Fruit fly (Drosophila melanogaster): Measurements from ENCODE around the gene CG42699.

The CG42699 gene

DNA sequence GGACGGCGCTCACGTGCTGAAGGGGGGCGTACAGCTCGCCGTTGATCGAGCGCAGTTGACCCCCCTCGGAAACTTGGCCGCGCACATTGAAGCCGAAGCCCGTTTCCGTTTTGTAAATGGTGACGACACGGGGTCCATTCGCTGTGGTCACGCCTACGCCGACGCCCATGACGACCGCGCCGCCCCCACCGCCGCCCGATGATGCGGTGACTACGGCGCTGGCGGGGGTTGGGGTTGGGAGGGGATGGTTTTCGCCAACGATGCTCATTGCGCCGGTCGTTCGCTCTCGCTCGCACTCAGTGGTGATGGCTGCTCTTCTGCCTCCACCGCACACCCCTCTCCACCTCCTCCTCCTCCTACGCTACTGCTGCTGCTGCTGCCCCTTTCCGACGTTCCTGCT, 27.2 kb upstream of the CG42699 start (continued):
- TF ChIP-seq CG6163 (GFP tag; IDR thresholded peaks at IDR 0.05): peak; percentile 66
- TF ChIP-seq CG1621 (tag; optimal IDR thresholded peaks at IDR 0.05): peak; percentile 36
- no peak for TF ChIP-seq CG4318 (GFP tag; optimal IDR thresholded peaks at IDR 0.05)
- TF ChIP-seq acj6 (GFP tag; optimal IDR thresholded peaks at IDR 0.05): peak; percentile 11
- TF ChIP-seq svp (GFP tag): no peak
- peak; percentile 34 for TF ChIP-seq CG32006 (GFP tag; optimal IDR thresholded peaks at IDR 0.05)
- no peak for TF ChIP-seq Blimp-1 (GFP tag; optimal IDR thresholded peaks at IDR 0.05)
- no peak for TF ChIP-seq CG8632 (GFP tag; optimal IDR thresholded peaks at IDR 0.05)
- TF ChIP-seq fkh (GFP tag; optimal IDR thresholded peaks at IDR 0.05): no peak
- TF ChIP-seq eg (GFP tag; IDR thresholded peaks at IDR 0.05): peak; percentile 78
- TF ChIP-seq Eip78C (GFP tag): no peak
- TF ChIP-seq vri (GFP tag; optimal IDR thresholded peaks at IDR 0.05): no peak
- TF ChIP-seq CG3919 (GFP tag; optimal IDR thresholded peaks at IDR 0.05): peak; percentile 33
- no peak for TF ChIP-seq ss (GFP tag; optimal IDR thresholded peaks at IDR 0.05)
- 0 out of 2 replicates have a peak, but pooled peaks have one; percentile 31 for TF ChIP-seq CG15336 (GFP tag; IDR thresholded peaks at IDR 0.05)
- TF ChIP-seq pdm3 (GFP tag; optimal IDR thresholded peaks at IDR 0.05): peak; percentile 11
- peak; percentile 1 for TF ChIP-seq Eip75B (GFP tag; optimal IDR thresholded peaks at IDR 0.05)
- TF ChIP-seq CG11294 (GFP tag; IDR thresholded peaks at IDR 0.05): no peak
- no peak for TF ChIP-seq Lpt (GFP tag; optimal IDR thresholded peaks at IDR 0.05)
- TF ChIP-seq CG31627 (GFP tag; optimal IDR thresholded peaks at IDR 0.05): peak; percentile 45
- TF ChIP-seq Sox14 (GFP tag; optimal IDR thresholded peaks at IDR 0.05): peak; percentile 2
- TF ChIP-seq CG10631 (GFP tag; optimal IDR thresholded peaks at IDR 0.05): peak; percentile 29
- no peak for TF ChIP-seq Hr38 (GFP tag; optimal IDR thresholded peaks at IDR 0.05)
- peak; percentile 24 for TF ChIP-seq Ets96B (tag; optimal IDR thresholded peaks at IDR 0.05)
- peak; percentile 12 for TF ChIP-seq CG9139 (GFP tag; optimal IDR thresholded peaks at IDR 0.05)
- no peak for TF ChIP-seq CG11762 (GFP tag; optimal IDR thresholded peaks at IDR 0.05; ENCODE audit: insufficient read depth)
- no peak for TF ChIP-seq fd85E (GFP tag; optimal IDR thresholded peaks at IDR 0.05)
- no peak for TF ChIP-seq Eip93F (GFP tag; optimal IDR thresholded peaks at IDR 0.05)
- TF ChIP-seq Sox15 (GFP tag; optimal IDR thresholded peaks at IDR 0.05): peak; percentile 4
- TF ChIP-seq fd59A (GFP tag; optimal IDR thresholded peaks at IDR 0.05): no peak
- TF ChIP-seq esn (GFP tag; optimal IDR thresholded peaks at IDR 0.05): no peak
- no peak for TF ChIP-seq CG34406 (GFP tag; optimal IDR thresholded peaks at IDR 0.05)

DNA sequence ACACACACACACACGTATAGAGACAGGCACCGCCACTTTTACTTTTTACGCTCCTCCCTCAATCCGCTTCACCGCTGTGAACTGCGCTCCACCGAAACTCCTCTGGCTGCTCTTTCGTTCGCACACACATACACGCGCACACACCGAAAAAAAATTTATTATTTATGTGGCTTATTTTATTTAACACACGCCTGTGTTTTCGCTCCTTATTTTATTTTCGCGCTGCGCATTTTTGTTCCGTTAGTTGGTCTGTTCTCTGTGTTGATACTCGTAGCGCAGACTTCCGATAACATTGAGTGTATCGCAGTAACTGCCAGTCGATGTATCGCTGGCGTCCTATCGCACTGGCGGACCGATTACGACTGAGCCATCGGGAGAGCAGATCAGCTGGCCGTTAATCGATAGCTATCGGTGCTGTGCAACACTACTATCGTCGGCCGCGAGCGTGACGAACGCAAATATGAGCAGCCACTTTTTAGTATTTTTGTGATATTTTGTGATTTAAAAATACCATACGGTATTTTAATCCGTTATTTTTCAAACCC, 26.6 kb upstream of the CG42699 start, which contains the start of gene Snx27:
TSS of gene Snx27 (minus strand) at position 356 of the 545 bp plus-strand sequence.
- TF ChIP-seq CG15336 (GFP tag; IDR thresholded peaks at IDR 0.05): no peak; the same call in 1 of the 2 replicates
- no peak for TF ChIP-seq CG1621 (tag; optimal IDR thresholded peaks at IDR 0.05)
- TF ChIP-seq Ets21C (GFP tag; optimal IDR thresholded peaks at IDR 0.05): peak; percentile 20
- 0 out of 2 replicates have a peak, but pooled peaks have one; percentile 14 for TF ChIP-seq Gug (GFP tag; IDR thresholded peaks at IDR 0.05)
- no peak for TF ChIP-seq CG4318 (GFP tag; optimal IDR thresholded peaks at IDR 0.05)
- peak; percentile 10 for TF ChIP-seq dsx (GFP tag; optimal IDR thresholded peaks at IDR 0.05; ENCODE audit: poor library complexity, severe bottlenecking)
- TF ChIP-seq CG34406 (GFP tag; optimal IDR thresholded peaks at IDR 0.05): peak; percentile 4
- no peak for TF ChIP-seq fd59A (GFP tag; optimal IDR thresholded peaks at IDR 0.05)
- peak; percentile 67 for TF ChIP-seq svp (GFP tag)
- TF ChIP-seq Sox14 (GFP tag; optimal IDR thresholded peaks at IDR 0.05): peak; percentile 9
- peak; percentile 11 for TF ChIP-seq pdm3 (GFP tag; optimal IDR thresholded peaks at IDR 0.05)
- TF ChIP-seq acj6 (GFP tag; optimal IDR thresholded peaks at IDR 0.05): no peak
- TF ChIP-seq Eip75B (GFP tag; optimal IDR thresholded peaks at IDR 0.05): peak; percentile 12
- peak; percentile 56 for TF ChIP-seq CG16779 (tag; optimal IDR thresholded peaks at IDR 0.05)
- peak; percentile 32; the same call in 1 of the 3 replicates for TF ChIP-seq CG6163 (GFP tag; IDR thresholded peaks at IDR 0.05)
- TF ChIP-seq net (GFP tag; optimal IDR thresholded peaks at IDR 0.05): no peak
- peak; percentile 63 for TF ChIP-seq CG6854 (GFP tag; optimal IDR thresholded peaks at IDR 0.05)
- TF ChIP-seq vri (GFP tag; optimal IDR thresholded peaks at IDR 0.05): peak; percentile 32
- TF ChIP-seq OdsH (GFP tag; optimal IDR thresholded peaks at IDR 0.05): no peak
- TF ChIP-seq CG31627 (GFP tag; optimal IDR thresholded peaks at IDR 0.05): peak; percentile 26
- TF ChIP-seq eg (GFP tag; IDR thresholded peaks at IDR 0.05): peak; percentile 44; the same call in 1 of the 3 replicates
- no peak for TF ChIP-seq CG8319 (GFP tag; optimal IDR thresholded peaks at IDR 0.05)
- TF ChIP-seq Hr39 (GFP tag; optimal IDR thresholded peaks at IDR 0.05): peak; percentile 22
- no peak for TF ChIP-seq achi (GFP tag; optimal IDR thresholded peaks at IDR 0.05)
- TF ChIP-seq Met (GFP tag; optimal IDR thresholded peaks at IDR 0.05): peak; percentile 31
- peak; percentile 54 for TF ChIP-seq Sox102F (GFP tag; optimal IDR thresholded peaks at IDR 0.05)
- TF ChIP-seq topi (GFP tag; optimal IDR thresholded peaks at IDR 0.05): peak; percentile 45
- peak; percentile 37 for TF ChIP-seq lz (GFP tag; optimal IDR thresholded peaks at IDR 0.05)
- peak; percentile 99 for TF ChIP-seq Blimp-1 (GFP tag; optimal IDR thresholded peaks at IDR 0.05)
- TF ChIP-seq esn (GFP tag; optimal IDR thresholded peaks at IDR 0.05): peak; percentile 47
- TF ChIP-seq Eip78C (GFP tag): peak; percentile 60
- TF ChIP-seq Smox (GFP tag; optimal IDR thresholded peaks at IDR 0.05): peak; percentile 14
- TF ChIP-seq ss (GFP tag; optimal IDR thresholded peaks at IDR 0.05): peak; percentile 16 to 31
- no peak for TF ChIP-seq CG6792 (GFP tag; optimal IDR thresholded peaks at IDR 0.05)
